Worm (Caenorhabditis elegans): ENCODE data around the gene ZC262.2.

Gene ZC262.2

ce11 chrIII:8321225-8321624, 10.6 kb upstream of the ZC262.2 start:
- no peak for TF ChIP-seq pat-9 (tag; optimal IDR thresholded peaks at IDR 0.05)
- no peak for TF ChIP-seq pag-3 (tag; optimal IDR thresholded peaks at IDR 0.05; ENCODE audit: borderline replicate concordance)
- no peak for TF ChIP-seq nfya-1 (tag; optimal IDR thresholded peaks at IDR 0.05)
- no peak for TF ChIP-seq ceh-48 (tag; optimal IDR thresholded peaks at IDR 0.05)
- TF ChIP-seq sox-2 (GFP tag; IDR thresholded peaks at IDR 0.05), result no peak
- TF ChIP-seq tbx-2 (tag; optimal IDR thresholded peaks at IDR 0.05), result no peak
- no peak for TF ChIP-seq fkh-10 (GFP tag; optimal IDR thresholded peaks at IDR 0.05)
- TF ChIP-seq ets-4 (tag; optimal IDR thresholded peaks at IDR 0.05), result no peak
- TF ChIP-seq rnt-1 (tag; optimal IDR thresholded peaks at IDR 0.05), result no peak

ce11 chrIII:8322645-8323213, 9.1 kb upstream of the ZC262.2 start, which contains the start of gene F10E9.1:
Gene F10E9.1 (plus strand): TSS chrIII:8323163.
- TF ChIP-seq Y22D7AL.16 (tag; optimal IDR thresholded peaks at IDR 0.05), result no peak

- no peak for TF ChIP-seq ref-2 (tag; optimal IDR thresholded peaks at IDR 0.05)
- TF ChIP-seq ceh-19 (GFP tag; optimal IDR thresholded peaks at IDR 0.05), result no peak
- no peak for TF ChIP-seq pha-4 (tag; optimal IDR thresholded peaks at IDR 0.05)
- no peak for TF ChIP-seq hlh-13 (GFP tag; optimal IDR thresholded peaks at IDR 0.05)
- TF ChIP-seq C08G9.2 (tag; optimal IDR thresholded peaks at IDR 0.05), result no peak
- no peak for TF ChIP-seq hlh-8 (tag; optimal IDR thresholded peaks at IDR 0.05)
- no peak for TF ChIP-seq fkh-10 (GFP tag; optimal IDR thresholded peaks at IDR 0.05)
- no peak for TF ChIP-seq unc-3 (GFP tag; conservative IDR thresholded peaks at IDR 0.05)
- no peak for TF ChIP-seq unc-3 (tag; optimal IDR thresholded peaks at IDR 0.05)
- no peak for TF ChIP-seq ets-4 (tag; optimal IDR thresholded peaks at IDR 0.05)
- no peak for TF ChIP-seq gmeb-2 (tag; optimal IDR thresholded peaks at IDR 0.05)
- TF ChIP-seq ceh-9 (tag; optimal IDR thresholded peaks at IDR 0.05), result no peak
- no peak for TF ChIP-seq ceh-34 (tag; optimal IDR thresholded peaks at IDR 0.05)
- TF ChIP-seq ceh-24 (tag; optimal IDR thresholded peaks at IDR 0.05), result no peak
These were observed 7.5 kb upstream of the ZC262.2 start, which contains the start of gene F10E9.12 for ce11 chrIII:8324412-8324811. Gene F10E9.12 (plus strand): TSS chrIII:8324542.

- no peak for TF ChIP-seq T23F11.4 (GFP tag; optimal IDR thresholded peaks at IDR 0.05)
- TF ChIP-seq lim-6 (tag; optimal IDR thresholded peaks at IDR 0.05), result no peak
- no peak for TF ChIP-seq zip-5 (tag; optimal IDR thresholded peaks at IDR 0.05)
These were observed 6.0 kb upstream of the ZC262.2 start, which contains the start of gene ZC262.13 for ce11 chrIII:8325574-8326513. Gene ZC262.13 (plus strand): TSS chrIII:8326214.

- TF ChIP-seq C38D4.7 (GFP tag; optimal IDR thresholded peaks at IDR 0.05) (no peak), ceh-19 (GFP tag; optimal IDR thresholded peaks at IDR 0.05) (no peak), lim-6 (tag; optimal IDR thresholded peaks at IDR 0.05) (no peak), pag-3 (tag; optimal IDR thresholded peaks at IDR 0.05; ENCODE audit: borderline replicate concordance) (no peak), gmeb-2 (tag; optimal IDR thresholded peaks at IDR 0.05) (no peak), lin-11 (tag; optimal IDR thresholded peaks at IDR 0.05) (no peak), ceh-14 (tag; optimal IDR thresholded peaks at IDR 0.05) (no peak), ztf-16 (tag; optimal IDR thresholded peaks at IDR 0.05) (no peak), ceh-9 (tag; optimal IDR thresholded peaks at IDR 0.05) (no peak), rnt-1 (tag; optimal IDR thresholded peaks at IDR 0.05) (no peak)
These were observed 651 bp upstream of the ZC262.2 start, which contains the start of gene iglr-2 for ce11 chrIII:8331211-8331610. Gene iglr-2 (minus strand): TSS chrIII:8331311.

- TF ChIP-seq pros-1 (tag; optimal IDR thresholded peaks at IDR 0.05), result no peak
- no peak for TF ChIP-seq F13H6.1 (tag; optimal IDR thresholded peaks at IDR 0.05)
- no peak for TF ChIP-seq rnt-1 (tag; optimal IDR thresholded peaks at IDR 0.05)
- TF ChIP-seq Y22D7AL.16 (tag; optimal IDR thresholded peaks at IDR 0.05), result no peak
- no peak for TF ChIP-seq nhr-232 (tag; optimal IDR thresholded peaks at IDR 0.05)
- no peak for TF ChIP-seq hlh-15 (tag; optimal IDR thresholded peaks at IDR 0.05)
- no peak for TF ChIP-seq che-1 (tag; optimal IDR thresholded peaks at IDR 0.05)
- TF ChIP-seq nfya-1 (tag; optimal IDR thresholded peaks at IDR 0.05), result no peak
- no peak for TF ChIP-seq hlh-30 (tag; optimal IDR thresholded peaks at IDR 0.05; ENCODE audit: insufficient read depth)
- no peak for TF ChIP-seq ceh-31 (tag; optimal IDR thresholded peaks at IDR 0.05)
- no peak for TF ChIP-seq C08G9.2 (tag; optimal IDR thresholded peaks at IDR 0.05)
- TF ChIP-seq sox-4 (tag; optimal IDR thresholded peaks at IDR 0.05), result no peak
- no peak for TF ChIP-seq tbx-7 (tag; optimal IDR thresholded peaks at IDR 0.05)
- no peak for TF ChIP-seq hlh-8 (tag; optimal IDR thresholded peaks at IDR 0.05)
- TF ChIP-seq mec-3 (tag; optimal IDR thresholded peaks at IDR 0.05; ENCODE audit: borderline replicate concordance), result no peak
- no peak for TF ChIP-seq ceh-24 (tag; optimal IDR thresholded peaks at IDR 0.05)
- TF ChIP-seq ref-2 (tag; optimal IDR thresholded peaks at IDR 0.05), result no peak
These were observed 2.6 kb downstream of the ZC262.2 start, which contains the start of gene ZC262.4 for ce11 chrIII:8334432-8334831. Gene ZC262.4 (minus strand): TSS chrIII:8334532.

All from whole organism, late embryonic.